Fruit fly (Drosophila melanogaster): ENCODE data around the gene CG15572.
A peak's percentile ranks its signal among the peaks of the same experiment; 100 is the strongest.
"Not testable (repeated sequence)": the region's sequence is repeated elsewhere in the genome, so short reads cannot be mapped to it uniquely, and the experiment has no call there.

CG15572 gene

DNA sequence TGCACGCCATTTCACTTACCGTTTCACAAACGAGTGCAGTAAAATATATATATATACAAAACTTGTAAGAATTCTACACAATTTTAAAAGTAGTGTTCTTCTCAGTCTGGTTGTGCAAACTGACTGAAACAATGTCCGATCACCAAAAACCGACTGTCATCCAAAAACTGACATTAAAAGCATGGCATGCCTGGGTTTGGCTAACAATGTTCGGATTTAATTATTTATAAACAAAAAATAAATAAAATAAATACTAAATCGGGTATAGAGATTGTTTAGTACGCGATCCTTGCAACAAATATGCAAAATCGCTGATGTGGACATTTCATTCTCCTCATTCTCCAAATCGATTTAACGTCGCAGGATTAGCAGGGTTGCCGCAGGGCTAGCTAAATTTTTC is 33.7 kb downstream of the CG15572 start, which contains the start of gene CG12692:
Gene CG12692 (minus strand): TSS at position 101 of the 400 bp plus-strand sequence.
- TF ChIP-seq CG6163 (GFP tag; IDR thresholded peaks at IDR 0.05) (no peak), CG4318 (GFP tag; optimal IDR thresholded peaks at IDR 0.05) (no peak), OdsH (GFP tag; optimal IDR thresholded peaks at IDR 0.05) (no peak), dsx (GFP tag; optimal IDR thresholded peaks at IDR 0.05; ENCODE audit: poor library complexity, severe bottlenecking) (no peak), CG32006 (GFP tag; optimal IDR thresholded peaks at IDR 0.05) (no peak), salr (GFP tag; optimal IDR thresholded peaks at IDR 0.05) (no peak), CG6854 (GFP tag; optimal IDR thresholded peaks at IDR 0.05) (no peak), CG16779 (tag; optimal IDR thresholded peaks at IDR 0.05) (no peak), CG3919 (GFP tag; optimal IDR thresholded peaks at IDR 0.05) (no peak), fd85E (GFP tag; optimal IDR thresholded peaks at IDR 0.05) (no peak), spab (GFP tag; optimal IDR thresholded peaks at IDR 0.05) (no peak), Met (GFP tag; optimal IDR thresholded peaks at IDR 0.05) (no peak)

- TF ChIP-seq fkh (GFP tag; optimal IDR thresholded peaks at IDR 0.05) = peak; percentile 7
- TF ChIP-seq vri (GFP tag; optimal IDR thresholded peaks at IDR 0.05) = no peak
- peak; percentile 56 for TF ChIP-seq Eip78C (GFP tag)
- TF ChIP-seq fd85E (GFP tag; optimal IDR thresholded peaks at IDR 0.05) = no peak
Measured at dm6 chrX:4305980-4306379, 37.5 kb downstream of the CG15572 start.

- TF ChIP-seq Lpt (GFP tag; optimal IDR thresholded peaks at IDR 0.05) (no peak), CG6276 (GFP tag; optimal IDR thresholded peaks at IDR 0.05) (no peak), CG15336 (GFP tag; IDR thresholded peaks at IDR 0.05) (no peak), pdm3 (GFP tag; optimal IDR thresholded peaks at IDR 0.05) (no peak), CG1621 (tag; optimal IDR thresholded peaks at IDR 0.05) (no peak), Hr38 (GFP tag; optimal IDR thresholded peaks at IDR 0.05) (no peak), CG6163 (GFP tag; IDR thresholded peaks at IDR 0.05) (no peak), net (GFP tag; optimal IDR thresholded peaks at IDR 0.05) (no peak)
Measured at dm6 chrX:4311699-4312098, 43.2 kb downstream of the CG15572 start, which contains the start of gene CG15579. TSS of gene CG15579 (minus strand) at chrX:4311799.

dm6 chrX:4318001-4318400 is 49.5 kb downstream of the CG15572 start:
- 0 out of 2 replicates have a peak, but pooled peaks have one; percentile 19 for TF ChIP-seq CG15336 (GFP tag; IDR thresholded peaks at IDR 0.05)
- TF ChIP-seq CG11294 (GFP tag; IDR thresholded peaks at IDR 0.05) = peak; percentile 37; the same call in 1 of the 2 replicates
- 0 out of 3 replicates have a peak, but pooled peaks have one; percentile 28 for TF ChIP-seq CG8119 (GFP tag; IDR thresholded peaks at IDR 0.05)
- TF ChIP-seq CG6163 (GFP tag; IDR thresholded peaks at IDR 0.05) = peak; percentile 76
- TF ChIP-seq Gug (GFP tag; IDR thresholded peaks at IDR 0.05) = peak; percentile 55
- peak; percentile 74; the same call in 2 of the 3 replicates for TF ChIP-seq eg (GFP tag; IDR thresholded peaks at IDR 0.05)

- TF ChIP-seq Eip75B, Sox14, ss (GFP tag; optimal IDR thresholded peaks at IDR 0.05): not testable (repeated sequence)
Measured at dm6 chrX:4318701-4319100, 50.2 kb downstream of the CG15572 start, which contains the start of gene mei-9. TSS of gene mei-9 (minus strand) at chrX:4318801.

dm6 chrX:4319240-4319639 is 50.7 kb downstream of the CG15572 start, which contains the start of gene NO66:
TSS of gene NO66 (plus strand) at chrX:4319438.
- TF ChIP-seq Hr4, cyc, net (GFP tag; optimal IDR thresholded peaks at IDR 0.05): not testable (repeated sequence)

Measured in whole organism, prepupa.